Fruit fly (Drosophila melanogaster): ENCODE data around the gene Wdr24.

Wdr24 gene

DNA sequence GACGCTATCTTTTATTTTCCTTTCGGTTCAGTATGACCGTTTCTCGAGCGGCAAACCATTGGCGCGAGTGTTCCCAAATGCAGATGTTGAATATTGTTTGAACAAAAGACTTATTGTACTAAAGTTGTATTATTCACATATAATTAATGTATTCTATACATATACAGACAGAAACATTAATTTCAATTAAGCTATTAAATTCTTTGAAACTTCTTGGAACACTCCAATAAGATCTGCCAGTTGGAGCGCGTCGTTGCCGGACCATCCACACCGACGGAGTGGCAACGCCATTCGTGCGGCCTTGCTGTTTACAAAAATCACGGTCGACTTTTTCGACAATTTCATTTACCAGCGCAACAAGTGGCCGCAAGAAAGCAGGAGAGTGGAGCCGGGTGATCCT lies at the start of gene Wdr24, which contains the start of gene IntS11 (continued):
- TF ChIP-seq Rfx (GFP tag; IDR thresholded peaks at IDR 0.05) (peak; percentile 97), z (GFP tag; IDR thresholded peaks at IDR 0.05) (no peak), CG4282 (GFP tag; optimal IDR thresholded peaks at IDR 0.05) (peak; percentile 28), otp (GFP tag; IDR thresholded peaks at IDR 0.05) (peak; percentile 65; the same call in 1 of the 3 replicates), stwl (tag; optimal IDR thresholded peaks at IDR 0.05) (peak; percentile 65), prd (optimal IDR thresholded peaks at IDR 0.05) (no peak), prd (GFP tag; IDR thresholded peaks at IDR 0.05) (peak; percentile 96), odd (GFP tag; optimal IDR thresholded peaks at IDR 0.05) (no peak), GATAe (GFP tag; conservative IDR thresholded peaks at IDR 0.05) (peak; percentile 94), CG43689 (GFP tag; IDR thresholded peaks at IDR 0.05) (peak; percentile 80), ci (GFP tag; IDR thresholded peaks at IDR 0.05) (peak; percentile 89), gsb (GFP tag; IDR thresholded peaks at IDR 0.05) (peak; percentile 86), CG10543 (GFP tag; optimal IDR thresholded peaks at IDR 0.05) (no peak), ara (GFP tag; IDR thresholded peaks at IDR 0.05) (peak; percentile 81), HLHmδ (GFP tag; optimal IDR thresholded peaks at IDR 0.05) (no peak), Atf-2 (GFP tag; optimal IDR thresholded peaks at IDR 0.05) (peak; percentile 47), CG7745 (tag; optimal IDR thresholded peaks at IDR 0.05) (no peak), CG6654 (GFP tag; optimal IDR thresholded peaks at IDR 0.05) (no peak), CG12104 (GFP tag; optimal IDR thresholded peaks at IDR 0.05) (peak; percentile 72), CG18262 (tag; optimal IDR thresholded peaks at IDR 0.05) (peak; percentile 67), CG1647 (GFP tag; optimal IDR thresholded peaks at IDR 0.05) (peak; percentile 64), ERR (GFP tag; optimal IDR thresholded peaks at IDR 0.05) (peak; percentile 15), unc-4 (GFP tag; IDR thresholded peaks at IDR 0.05; ENCODE audit: partially characterized antibody) (peak; percentile 30; the same call in 1 of the 2 replicates), Hr39 (optimal IDR thresholded peaks at IDR 0.05) (no peak), CG2116 (GFP tag; optimal IDR thresholded peaks at IDR 0.05) (peak; percentile 81), knrl (GFP tag; IDR thresholded peaks at IDR 0.05; ENCODE audit: partially characterized antibody) (no peak; the same call in 2 of the 3 replicates), Max (GFP tag; optimal IDR thresholded peaks at IDR 0.05) (peak; percentile 80), CoRest (tag; optimal IDR thresholded peaks at IDR 0.05) (peak; percentile 91), psq (GFP tag; optimal IDR thresholded peaks at IDR 0.05) (peak; percentile 28), B-H1 (GFP tag; IDR thresholded peaks at IDR 0.05) (peak; percentile 80; the same call in 2 of the 3 replicates), CG33557 (GFP tag; optimal IDR thresholded peaks at IDR 0.05) (peak; percentile 10), pum (GFP tag; optimal IDR thresholded peaks at IDR 0.05) (peak; percentile 52), Dp (GFP tag; optimal IDR thresholded peaks at IDR 0.05) (peak; percentile 48), Bdp1 (GFP tag; optimal IDR thresholded peaks at IDR 0.05) (peak; percentile 44), cas (GFP tag; IDR thresholded peaks at IDR 0.05) (peak; percentile 88), CG7271 (tag; optimal IDR thresholded peaks at IDR 0.05) (no peak), zfh1 (GFP tag; IDR thresholded peaks at IDR 0.05) (peak; percentile 81), CG7372 (GFP tag; IDR thresholded peaks at IDR 0.05) (peak; percentile 93), tgo (GFP tag; IDR thresholded peaks at IDR 0.05) (peak; percentile 91), nerfin-1 (tag; optimal IDR thresholded peaks at IDR 0.05) (peak; percentile 41), CG16813 (GFP tag; IDR thresholded peaks at IDR 0.05; ENCODE audit: partially characterized antibody) (0 out of 3 replicates have a peak, but pooled peaks have one; percentile 26), kni (GFP tag; optimal IDR thresholded peaks at IDR 0.05) (no peak), fd96Cb (tag; optimal IDR thresholded peaks at IDR 0.05) (peak; percentile 75), CG30431 (GFP tag; optimal IDR thresholded peaks at IDR 0.05) (peak; percentile 49), ewg (GFP tag; optimal IDR thresholded peaks at IDR 0.05) (peak; percentile 60), Doc3 (GFP tag; IDR thresholded peaks at IDR 0.05; ENCODE audit: partially characterized antibody) (no peak), CG13123 (GFP tag; optimal IDR thresholded peaks at IDR 0.05) (peak; percentile 51), Nf-YA (GFP tag; IDR thresholded peaks at IDR 0.05) (peak; percentile 73), zfh2 (GFP tag; optimal IDR thresholded peaks at IDR 0.05) (peak; percentile 94), CG9727 (GFP tag; optimal IDR thresholded peaks at IDR 0.05) (peak; percentile 56), Bgb (GFP tag; IDR thresholded peaks at IDR 0.05; ENCODE audit: partially characterized antibody) (peak; percentile 37; the same call in 1 of the 2 replicates)
